Fruit fly (Drosophila melanogaster) whole organism, prepupa: ENCODE results near the gene CG31051.

Experiments used
- Blimp-1 ChIP-seq: fragments of 200-800 bp; sonication (Bioruptor generic); optimal IDR thresholded peaks from 3 replicates; lab custom pipeline; 2017; ENCODE audit warnings: missing biosample characterization, missing genetic modification characterization, mild to moderate bottlenecking, moderate library complexity, missing genetic modification reagents
- CG10631 ChIP-seq: fragments of 200-800 bp; sonication (Bioruptor generic); optimal IDR thresholded peaks from 2 replicates; lab custom pipeline; 2016; ENCODE audit warnings: missing biosample characterization, missing genetic modification characterization
- CG10669 ChIP-seq: fragments of 200-800 bp; sonication (Bioruptor generic); optimal IDR thresholded peaks from 3 replicates; lab custom pipeline; 2018; ENCODE audit warnings: missing biosample characterization, mild to moderate bottlenecking, missing genetic modification characterization, moderate library complexity
- CG11294 ChIP-seq: fragments of 200-800 bp; sonication (Bioruptor generic); IDR thresholded peaks from 2 replicates; pipeline ENCODE4 v1.3.6; 2022; ENCODE audit warnings: missing biosample characterization, missing genetic modification characterization
- CG11762 ChIP-seq: fragments of 200-800 bp; sonication (Bioruptor generic); optimal IDR thresholded peaks from 3 replicates; lab custom pipeline; 2016; ENCODE audit warnings: missing biosample characterization, missing genetic modification characterization; ENCODE audit not compliant: insufficient read depth
- CG11902 ChIP-seq: fragments of 200-800 bp; sonication (Bioruptor generic); optimal IDR thresholded peaks from 3 replicates; lab custom pipeline; 2016; ENCODE audit warnings: missing biosample characterization, missing genetic modification characterization
- CG1621 ChIP-seq: fragments of 200-800 bp; sonication (Bioruptor generic); optimal IDR thresholded peaks from 3 replicates; lab custom pipeline; 2018; ENCODE audit warnings: missing biosample characterization, mild to moderate bottlenecking, missing genetic modification characterization
- CG3032 ChIP-seq: fragments of 200-800 bp; optimal IDR thresholded peaks from 2 replicates; lab custom pipeline; 2019; ENCODE audit warnings: missing biosample characterization, mild to moderate bottlenecking, missing genetic modification characterization, moderate library complexity
- CG31627 ChIP-seq: fragments of 200-800 bp; sonication (Bioruptor generic); optimal IDR thresholded peaks from 3 replicates; lab custom pipeline; 2016; ENCODE audit warnings: missing biosample characterization, missing genetic modification characterization
- CG32006 ChIP-seq: fragments of 200-800 bp; sonication (Bioruptor generic); optimal IDR thresholded peaks from 3 replicates; lab custom pipeline; 2017; ENCODE audit warnings: missing biosample characterization, mild to moderate bottlenecking, missing genetic modification characterization
- CG34406 ChIP-seq: fragments of 200-800 bp; sonication (Bioruptor generic); optimal IDR thresholded peaks from 3 replicates; lab custom pipeline; 2016; ENCODE audit warnings: missing biosample characterization, missing genetic modification characterization
- CG3919 ChIP-seq: fragments of 200-800 bp; sonication (Bioruptor generic); optimal IDR thresholded peaks from 3 replicates; lab custom pipeline; 2016; ENCODE audit warnings: missing biosample characterization, missing genetic modification characterization
- CG4318 ChIP-seq: fragments of 200-800 bp; sonication (Bioruptor generic); optimal IDR thresholded peaks from 3 replicates; lab custom pipeline; 2017; ENCODE audit warnings: missing biosample characterization, mild to moderate bottlenecking, missing genetic modification characterization
- CG6163 ChIP-seq: fragments of 200-800 bp; sonication (Bioruptor generic); IDR thresholded peaks from 3 replicates; pipeline ENCODE4 v1.3.6; 2022; ENCODE audit warnings: missing biosample characterization, missing genetic modification characterization
- CG6276 ChIP-seq: fragments of 200-800 bp; sonication (Bioruptor generic); optimal IDR thresholded peaks from 2 replicates; lab custom pipeline; 2017; ENCODE audit warnings: missing biosample characterization, mild to moderate bottlenecking, missing genetic modification characterization
- CG6792 ChIP-seq: fragments of 200-800 bp; sonication (Bioruptor generic); optimal IDR thresholded peaks from 3 replicates; lab custom pipeline; 2016; ENCODE audit warnings: missing biosample characterization, missing genetic modification characterization
- CG8119 ChIP-seq: fragments of 200-800 bp; sonication (Bioruptor generic); IDR thresholded peaks from 3 replicates; pipeline ENCODE4 v1.3.6; 2022; ENCODE audit warnings: missing biosample characterization, missing genetic modification characterization
- CG8319 ChIP-seq: fragments of 200-800 bp; sonication (Bioruptor generic); optimal IDR thresholded peaks from 3 replicates; lab custom pipeline; 2016; ENCODE audit warnings: missing biosample characterization, missing genetic modification characterization
- CG8632 ChIP-seq: fragments of 200-800 bp; sonication (Bioruptor generic); optimal IDR thresholded peaks from 3 replicates; lab custom pipeline; 2016; ENCODE audit warnings: missing biosample characterization, missing genetic modification characterization
- CG9139 ChIP-seq: fragments of 200-800 bp; sonication (Bioruptor generic); optimal IDR thresholded peaks from 3 replicates; lab custom pipeline; 2017; ENCODE audit warnings: missing biosample characterization, mild to moderate bottlenecking, missing genetic modification characterization
- Eip75B ChIP-seq: fragments of 200-800 bp; sonication (Bioruptor generic); optimal IDR thresholded peaks from 3 replicates; lab custom pipeline; 2016; ENCODE audit warnings: missing biosample characterization, missing genetic modification characterization
- Eip78C ChIP-seq: fragments of 200-800 bp; sonication (Bioruptor generic); peaks from one replicate; lab custom pipeline; 2016; ENCODE audit warnings: missing biosample characterization, missing genetic modification characterization
- Eip93F ChIP-seq: fragments of 200-800 bp; sonication (Bioruptor generic); optimal IDR thresholded peaks from 2 replicates; lab custom pipeline; 2016; ENCODE audit warnings: missing biosample characterization, mild to moderate bottlenecking, missing genetic modification characterization
- Ets21C ChIP-seq: fragments of 200-800 bp; sonication (Bioruptor generic); optimal IDR thresholded peaks from 3 replicates; lab custom pipeline; 2016; ENCODE audit warnings: missing biosample characterization, missing genetic modification characterization
- Ets96B ChIP-seq: fragments of 200-800 bp; optimal IDR thresholded peaks from 2 replicates; lab custom pipeline; 2019; ENCODE audit warnings: missing biosample characterization, mild to moderate bottlenecking, missing genetic modification characterization, moderate library complexity
- Hr39 ChIP-seq: fragments of 200-800 bp; sonication (Bioruptor generic); optimal IDR thresholded peaks from 2 replicates; lab custom pipeline; 2016; ENCODE audit warnings: missing biosample characterization, missing genetic modification characterization
- Lpt ChIP-seq: fragments of 200-800 bp; sonication (Bioruptor generic); optimal IDR thresholded peaks from 3 replicates; lab custom pipeline; 2016; ENCODE audit warnings: missing biosample characterization, missing genetic modification characterization
- Met ChIP-seq: fragments of 200-800 bp; sonication (Bioruptor generic); optimal IDR thresholded peaks from 3 replicates; lab custom pipeline; 2016; ENCODE audit warnings: missing biosample characterization, missing genetic modification characterization
- OdsH ChIP-seq: fragments of 200-800 bp; sonication (Bioruptor generic); optimal IDR thresholded peaks from 3 replicates; lab custom pipeline; 2016; ENCODE audit warnings: missing biosample characterization, missing genetic modification characterization
- Smox ChIP-seq: fragments of 200-800 bp; sonication (Bioruptor generic); optimal IDR thresholded peaks from 3 replicates; lab custom pipeline; 2016; ENCODE audit warnings: missing biosample characterization, missing genetic modification characterization
- Sox102F ChIP-seq: fragments of 200-800 bp; sonication (Bioruptor generic); optimal IDR thresholded peaks from 2 replicates; lab custom pipeline; 2016; ENCODE audit warnings: missing biosample characterization, mild to moderate bottlenecking, missing genetic modification characterization
- Sox14 ChIP-seq: fragments of 200-800 bp; sonication (Bioruptor generic); optimal IDR thresholded peaks from 3 replicates; lab custom pipeline; 2016; ENCODE audit warnings: missing biosample characterization, missing genetic modification characterization
- Sox15 ChIP-seq: fragments of 200-800 bp; sonication (Bioruptor generic); optimal IDR thresholded peaks from 3 replicates; lab custom pipeline; 2016; ENCODE audit warnings: missing biosample characterization, missing genetic modification characterization
- achi ChIP-seq: fragments of 200-800 bp; sonication (Bioruptor generic); optimal IDR thresholded peaks from 3 replicates; lab custom pipeline; 2016; ENCODE audit warnings: missing biosample characterization, missing genetic modification characterization
- acj6 ChIP-seq: fragments of 200-800 bp; sonication (Bioruptor generic); optimal IDR thresholded peaks from 3 replicates; lab custom pipeline; 2016; ENCODE audit warnings: missing biosample characterization, missing genetic modification characterization
- cyc ChIP-seq: fragments of 200-800 bp; sonication (Bioruptor generic); optimal IDR thresholded peaks from 3 replicates; lab custom pipeline; 2016; ENCODE audit warnings: missing biosample characterization, missing genetic modification characterization
- dac ChIP-seq: fragments of 200-800 bp; sonication (Bioruptor generic); optimal IDR thresholded peaks from 2 replicates; lab custom pipeline; 2017; ENCODE audit warnings: missing biosample characterization, mild to moderate bottlenecking, missing genetic modification characterization
- dsx ChIP-seq: fragments of 200-800 bp; optimal IDR thresholded peaks from 3 replicates; lab custom pipeline; 2019; ENCODE audit warnings: missing biosample characterization, mild to moderate bottlenecking, missing genetic modification characterization, moderate library complexity; ENCODE audit not compliant: poor library complexity, severe bottlenecking
- fd59A ChIP-seq: fragments of 200-800 bp; sonication (Bioruptor generic); optimal IDR thresholded peaks from 2 replicates; lab custom pipeline; 2017; ENCODE audit warnings: missing biosample characterization, mild to moderate bottlenecking, missing genetic modification characterization, missing genetic modification reagents
- fd85E ChIP-seq: fragments of 200-800 bp; sonication (Bioruptor generic); optimal IDR thresholded peaks from 3 replicates; lab custom pipeline; 2016; ENCODE audit warnings: missing biosample characterization, missing genetic modification characterization
- fkh ChIP-seq: fragments of 200-800 bp; sonication (Bioruptor generic); optimal IDR thresholded peaks from 3 replicates; lab custom pipeline; 2017; ENCODE audit warnings: missing biosample characterization, mild to moderate bottlenecking, missing genetic modification characterization, moderate library complexity
- lz ChIP-seq: fragments of 200-800 bp; sonication (Bioruptor generic); optimal IDR thresholded peaks from 3 replicates; lab custom pipeline; 2016; ENCODE audit warnings: missing biosample characterization, missing genetic modification characterization
- net ChIP-seq: fragments of 200-800 bp; sonication (Bioruptor generic); optimal IDR thresholded peaks from 3 replicates; lab custom pipeline; 2016; ENCODE audit warnings: missing biosample characterization, missing genetic modification characterization
- pdm3 ChIP-seq: fragments of 200-800 bp; sonication (Bioruptor generic); optimal IDR thresholded peaks from 3 replicates; lab custom pipeline; 2016; ENCODE audit warnings: missing biosample characterization, missing genetic modification characterization
- salr ChIP-seq, 2 experiments: fragments of 200-800 bp; sonication (Bioruptor generic); optimal IDR thresholded peaks; 3 replicates each; lab custom pipeline; 2016 to 2018; ENCODE audit warnings: missing biosample characterization in 2 of 2, missing genetic modification characterization in 2 of 2, mild to moderate bottlenecking in 1 of 2
- spab ChIP-seq: fragments of 200-800 bp; sonication (Bioruptor generic); optimal IDR thresholded peaks from 2 replicates; lab custom pipeline; 2017; ENCODE audit warnings: missing biosample characterization, mild to moderate bottlenecking, missing genetic modification characterization, missing genetic modification reagents
- ss ChIP-seq, 2 experiments: fragments of 200-800 bp; sonication (Bioruptor generic); optimal IDR thresholded peaks; 2 replicates in 1 of 2; 3 replicates in 1 of 2; lab custom pipeline; 2017 to 2018; ENCODE audit warnings: mild to moderate bottlenecking in 2 of 2, missing biosample characterization in 2 of 2, missing genetic modification characterization in 2 of 2, moderate library complexity in 1 of 2
- svp ChIP-seq: fragments of 200-800 bp; sonication (Bioruptor generic); peaks from one replicate; lab custom pipeline; 2016; ENCODE audit warnings: missing biosample characterization, missing genetic modification characterization
- topi ChIP-seq: fragments of 200-800 bp; sonication (Bioruptor generic); optimal IDR thresholded peaks from 3 replicates; lab custom pipeline; 2016; ENCODE audit warnings: missing biosample characterization, missing genetic modification characterization
- vri ChIP-seq: fragments of 200-800 bp; sonication (Bioruptor generic); optimal IDR thresholded peaks from 3 replicates; lab custom pipeline; 2016; ENCODE audit warnings: missing biosample characterization, mild to moderate bottlenecking, missing genetic modification characterization

Gene CG31051

dm6 chr3R:28520401-28520800 lies at the start of gene CG31051:
TSS of gene CG31051 (minus strand) at chr3R:28520515.
- no peak for TF ChIP-seq CG32006
- peak; percentile 54 for TF ChIP-seq svp (GFP tag; lab: Kevin White, UChicago)

dm6 chr3R:28569529-28570175 lies 49.3 kb upstream of the CG31051 start:
- no peak for TF ChIP-seq Ets21C
- TF ChIP-seq Eip75B (GFP tag; lab: Kevin White, UChicago): no peak
- no peak for TF ChIP-seq vri (GFP tag; lab: Kevin White, UChicago)
- TF ChIP-seq Smox (GFP tag; lab: Kevin White, UChicago): no peak
- TF ChIP-seq CG6792 (GFP tag; lab: Kevin White, UChicago): no peak
- TF ChIP-seq Blimp-1 (GFP tag; lab: Kevin White, UChicago): no peak
- no peak for TF ChIP-seq ss (GFP tag; optimal IDR thresholded peaks at IDR 0.05; lab: Kevin White, UChicago)
- TF ChIP-seq Hr39: no peak
- TF ChIP-seq salr (GFP tag; optimal IDR thresholded peaks at IDR 0.05; lab: Kevin White, UChicago): peak in 1 of 2 experiments; percentile 32
- no peak for TF ChIP-seq CG4318 (GFP tag; lab: Kevin White, UChicago)
- TF ChIP-seq CG8319: no peak
- no peak for TF ChIP-seq dac (GFP tag; lab: Kevin White, UChicago)
- TF ChIP-seq CG34406 (GFP tag; lab: Kevin White, UChicago): no peak
- TF ChIP-seq net (GFP tag; lab: Kevin White, UChicago): no peak
- TF ChIP-seq Sox102F: no peak
- TF ChIP-seq fd59A (GFP tag; lab: Kevin White, UChicago): no peak
- no peak for TF ChIP-seq CG11294 (GFP tag; lab: Robert Waterston, UW)
- TF ChIP-seq CG9139 (GFP tag; lab: Kevin White, UChicago): no peak
- peak; percentile 34 for TF ChIP-seq CG10631
- TF ChIP-seq topi (GFP tag; lab: Kevin White, UChicago): no peak
- no peak for TF ChIP-seq lz (GFP tag; lab: Kevin White, UChicago)
- TF ChIP-seq pdm3: no peak
- no peak for TF ChIP-seq Ets96B
- TF ChIP-seq Eip78C (GFP tag; lab: Kevin White, UChicago): peak; percentile 63
- TF ChIP-seq fd85E: no peak
- TF ChIP-seq CG31627 (GFP tag; lab: Kevin White, UChicago): no peak
- TF ChIP-seq CG11902 (GFP tag; lab: Kevin White, UChicago): no peak
- TF ChIP-seq Lpt: no peak
- TF ChIP-seq Met (GFP tag; lab: Kevin White, UChicago): no peak
- no peak for TF ChIP-seq cyc (GFP tag; lab: Kevin White, UChicago)
- no peak for TF ChIP-seq Sox14 (GFP tag; lab: Kevin White, UChicago)
- TF ChIP-seq CG32006: no peak
- TF ChIP-seq svp (GFP tag; lab: Kevin White, UChicago): peak; percentile 37
- no peak for TF ChIP-seq CG3919 (GFP tag; lab: Kevin White, UChicago)
- TF ChIP-seq CG8119 (GFP tag; lab: Robert Waterston, UW): no peak
- TF ChIP-seq Sox15: no peak
- TF ChIP-seq fkh (GFP tag; lab: Kevin White, UChicago): peak; percentile 98
- TF ChIP-seq CG6276 (GFP tag; lab: Kevin White, UChicago): no peak
- TF ChIP-seq CG1621: peak; percentile 8
- no peak for TF ChIP-seq Eip93F (GFP tag; lab: Kevin White, UChicago)
- no peak for TF ChIP-seq OdsH (GFP tag; lab: Kevin White, UChicago)
- TF ChIP-seq dsx: no peak
- no peak for TF ChIP-seq achi (GFP tag; lab: Kevin White, UChicago)
- no peak for TF ChIP-seq CG11762 (GFP tag; lab: Kevin White, UChicago)
- peak; percentile 39; the same call in 1 of the 3 replicates for TF ChIP-seq CG6163 (GFP tag; lab: Robert Waterston, UW)
- TF ChIP-seq spab: no peak
- TF ChIP-seq CG8632 (GFP tag; lab: Kevin White, UChicago): no peak
- no peak for TF ChIP-seq acj6
- TF ChIP-seq CG3032 (tag; lab: Kevin White, UChicago): peak; percentile 27
- no peak for TF ChIP-seq CG10669 (GFP tag; lab: Kevin White, UChicago)
